Fruit fly (Drosophila melanogaster) whole organism, pupa: ENCODE results near the gene Uqcc1.

Source experiments
- CG10348 ChIP-seq: fragments of 200-800 bp; sonication (Bioruptor generic); IDR thresholded peaks from 2 replicates; pipeline ENCODE4 v1.3.6; 2022; ENCODE audit warnings: missing biosample characterization, missing genetic modification characterization
- CG12605 ChIP-seq: fragments of 200-800 bp; sonication (Bioruptor generic); IDR thresholded peaks from 2 replicates; pipeline ENCODE4 v1.3.6; 2022; ENCODE audit warnings: missing biosample characterization, missing genetic modification characterization
- CG13204 ChIP-seq: fragments of 200-800 bp; sonication (Bioruptor generic); optimal IDR thresholded peaks from 2 replicates; lab custom pipeline; 2018; ENCODE audit warnings: missing biosample characterization, mild to moderate bottlenecking, missing genetic modification characterization, moderate library complexity
- CG14655 ChIP-seq: fragments of 200-800 bp; sonication (Bioruptor generic); optimal IDR thresholded peaks from 3 replicates; lab custom pipeline; 2017; ENCODE audit warnings: mild to moderate bottlenecking, missing biosample characterization, missing genetic modification reagents, missing genetic modification characterization
- CG15710 ChIP-seq: fragments of 200-800 bp; sonication (Bioruptor generic); optimal IDR thresholded peaks from 2 replicates; lab custom pipeline; 2018; ENCODE audit warnings: missing biosample characterization, mild to moderate bottlenecking, missing genetic modification characterization, moderate library complexity
- CG17806 ChIP-seq: fragments of 200-800 bp; sonication (Bioruptor generic); optimal IDR thresholded peaks from 2 replicates; lab custom pipeline; 2018; ENCODE audit warnings: missing biosample characterization, mild to moderate bottlenecking, missing genetic modification characterization, moderate library complexity
- CG32121 ChIP-seq: fragments of 200-800 bp; sonication (Bioruptor generic); IDR thresholded peaks from 2 replicates; pipeline ENCODE4 v1.3.6; 2022; ENCODE audit warnings: missing biosample characterization, missing genetic modification characterization
- CG34367 ChIP-seq: fragments of 200-800 bp; sonication (Bioruptor generic); optimal IDR thresholded peaks from 2 replicates; lab custom pipeline; 2018; ENCODE audit warnings: missing biosample characterization, mild to moderate bottlenecking, missing genetic modification characterization
- CG4496 ChIP-seq: fragments of 200-800 bp; sonication (Bioruptor generic); IDR thresholded peaks from 3 replicates; pipeline ENCODE4 v1.3.6; 2022; ENCODE audit warnings: missing biosample characterization, missing genetic modification characterization
- CG8159 ChIP-seq: fragments of 200-800 bp; sonication (Bioruptor generic); optimal IDR thresholded peaks from 3 replicates; lab custom pipeline; 2018; ENCODE audit warnings: missing biosample characterization, mild to moderate bottlenecking, missing genetic modification characterization, moderate library complexity
- CG8301 ChIP-seq: fragments of 200-800 bp; sonication (Bioruptor generic); optimal IDR thresholded peaks from 2 replicates; lab custom pipeline; 2018; ENCODE audit warnings: missing biosample characterization, mild to moderate bottlenecking, missing genetic modification characterization
- CG9948 ChIP-seq: fragments of 200-800 bp; sonication (Bioruptor generic); optimal IDR thresholded peaks from 2 replicates; lab custom pipeline; 2018; ENCODE audit warnings: missing biosample characterization, mild to moderate bottlenecking, missing genetic modification characterization, moderate library complexity
- D1 ChIP-seq: fragments of 200-800 bp; sonication (Bioruptor generic); optimal IDR thresholded peaks from 2 replicates; lab custom pipeline; 2018; ENCODE audit warnings: missing biosample characterization, mild to moderate bottlenecking, missing genetic modification characterization, moderate library complexity
- EcR ChIP-seq: fragments of 200-800 bp; sonication (Bioruptor generic); optimal IDR thresholded peaks from 3 replicates; lab custom pipeline; 2019; ENCODE audit warnings: missing biosample characterization, missing genetic modification characterization, mild to moderate bottlenecking, moderate library complexity, missing genetic modification reagents
- Ets98B ChIP-seq: fragments of 200-800 bp; sonication (Bioruptor generic); IDR thresholded peaks from 2 replicates; pipeline ENCODE4 v1.3.6; 2022; ENCODE audit warnings: missing biosample characterization, missing genetic modification characterization
- Pif1A ChIP-seq: fragments of 200-800 bp; sonication (Bioruptor generic); optimal IDR thresholded peaks from 3 replicates; lab custom pipeline; 2016; ENCODE audit warnings: missing biosample characterization, missing genetic modification characterization
- Pif1B ChIP-seq: fragments of 200-800 bp; sonication (Bioruptor generic); optimal IDR thresholded peaks from 3 replicates; lab custom pipeline; 2016; ENCODE audit warnings: missing biosample characterization, missing genetic modification characterization
- Snoo ChIP-seq: fragments of 200-800 bp; sonication (Bioruptor generic); optimal IDR thresholded peaks from 3 replicates; lab custom pipeline; 2017; ENCODE audit warnings: missing biosample characterization, mild to moderate bottlenecking, missing genetic modification characterization, inconsistent platforms
- fd96Ca ChIP-seq: fragments of 200-800 bp; sonication (Bioruptor generic); IDR thresholded peaks from 3 replicates; pipeline ENCODE4 v1.3.6; 2022; ENCODE audit warnings: missing biosample characterization, missing genetic modification characterization
- gl ChIP-seq: fragments of 200-800 bp; sonication (Bioruptor generic); optimal IDR thresholded peaks from 2 replicates; lab custom pipeline; 2018; ENCODE audit warnings: missing biosample characterization, mild to moderate bottlenecking, missing genetic modification characterization
- rn ChIP-seq: fragments of 200-800 bp; sonication (Bioruptor generic); IDR thresholded peaks from 2 replicates; pipeline ENCODE4 v1.3.6; 2022; ENCODE audit warnings: missing biosample characterization, missing genetic modification characterization

The Uqcc1 gene

dm6 chr3L:6957753-6958420, at the start of gene Uqcc1, which contains the start of gene Surf1:
Gene Uqcc1 (minus strand): TSS chr3L:6958108.
Gene Surf1 (plus strand): TSS chr3L:6958346.
- TF ChIP-seq CG10348 (GFP tag; lab: Robert Waterston, UW): no peak
- no peak for TF ChIP-seq CG14655 (GFP tag; lab: Kevin White, UChicago)
- TF ChIP-seq CG13204 (GFP tag; lab: Kevin White, UChicago): no peak
- no peak for TF ChIP-seq CG15710
- TF ChIP-seq Pif1A: no peak
- TF ChIP-seq CG17806 (tag; lab: Kevin White, UChicago): no peak
- TF ChIP-seq, all 21 proteins: peak for 0

dm6 chr3L:7006421-7006820, 48.5 kb upstream of the Uqcc1 start:
- TF ChIP-seq CG14655 (GFP tag; lab: Kevin White, UChicago) (peak; percentile 19), CG4496 (no peak)

dm6 chr3L:7003132-7003531, 45.2 kb upstream of the Uqcc1 start:
- TF ChIP-seq CG15710 (no peak), D1 (tag; lab: Kevin White, UChicago) (no peak), CG32121 (GFP tag; lab: Robert Waterston, UW) (peak; percentile 35; the same call in 1 of the 2 replicates), gl (tag; lab: Kevin White, UChicago) (no peak), rn (GFP tag; lab: Robert Waterston, UW) (peak; percentile 64; the same call in 1 of the 2 replicates), Snoo (no peak), CG14655 (GFP tag; lab: Kevin White, UChicago) (peak; percentile 35), CG4496 (no peak), CG17806 (tag; lab: Kevin White, UChicago) (no peak), CG8159 (no peak), CG12605 (GFP tag; lab: Robert Waterston, UW) (no peak), EcR (GFP tag; lab: Kevin White, UChicago) (no peak), CG13204 (GFP tag; lab: Kevin White, UChicago) (no peak), CG34367 (tag; lab: Kevin White, UChicago) (no peak)

dm6 chr3L:7002355-7002754, 44.4 kb upstream of the Uqcc1 start:
- TF ChIP-seq Pif1A (no peak), CG32121 (GFP tag; lab: Robert Waterston, UW) (no peak), CG10348 (GFP tag; lab: Robert Waterston, UW) (no peak), CG8301 (tag; lab: Kevin White, UChicago) (no peak), CG14655 (GFP tag; lab: Kevin White, UChicago) (no peak), CG34367 (tag; lab: Kevin White, UChicago) (no peak), Snoo (no peak)

- TF ChIP-seq Pif1A: no peak
- peak; percentile 20 for TF ChIP-seq CG8159
- TF ChIP-seq CG32121 (GFP tag; lab: Robert Waterston, UW): peak; percentile 70
- TF ChIP-seq CG10348 (GFP tag; lab: Robert Waterston, UW): no peak
- TF ChIP-seq CG12605 (GFP tag; lab: Robert Waterston, UW): 0 out of 2 replicates have a peak, but pooled peaks have one; percentile 10
Observed at dm6 chr3L:7001855-7002254, 43.9 kb upstream of the Uqcc1 start.

- TF ChIP-seq CG10348 (GFP tag; lab: Robert Waterston, UW): no peak
Observed at dm6 chr3L:6999993-7000392, 42.1 kb upstream of the Uqcc1 start.

DNA sequence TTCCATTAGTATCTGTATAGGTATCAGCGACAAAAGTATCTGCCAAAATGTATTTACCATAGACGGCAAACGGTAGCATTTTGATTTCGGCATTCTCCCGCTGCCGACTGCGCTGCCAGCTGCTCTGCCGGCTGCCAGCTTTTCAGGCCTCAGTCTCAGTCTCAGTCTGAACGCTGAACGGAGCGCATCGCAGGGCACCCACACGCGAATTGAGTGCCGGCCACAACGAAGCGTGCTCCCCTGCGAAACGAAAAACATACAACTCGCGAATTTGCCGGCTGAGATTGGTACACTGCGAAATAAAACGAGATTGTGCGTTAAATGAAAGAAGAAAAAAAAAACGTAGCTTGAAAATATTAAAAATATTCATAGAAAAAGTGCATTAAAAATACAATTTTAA, 40.8 kb upstream of the Uqcc1 start, which contains the start of gene Mp:
TSS of gene Mp (plus strand) at position 152 of the 400 bp plus-strand sequence.
- TF ChIP-seq gl (tag; lab: Kevin White, UChicago): no peak
- TF ChIP-seq Ets98B (GFP tag; lab: Robert Waterston, UW): 0 out of 2 replicates have a peak, but pooled peaks have one; percentile 15
- TF ChIP-seq CG12605 (GFP tag; lab: Robert Waterston, UW): peak; percentile 33; the same call in 1 of the 2 replicates
- peak; percentile 16; the same call in 1 of the 2 replicates for TF ChIP-seq CG32121 (GFP tag; lab: Robert Waterston, UW)

DNA sequence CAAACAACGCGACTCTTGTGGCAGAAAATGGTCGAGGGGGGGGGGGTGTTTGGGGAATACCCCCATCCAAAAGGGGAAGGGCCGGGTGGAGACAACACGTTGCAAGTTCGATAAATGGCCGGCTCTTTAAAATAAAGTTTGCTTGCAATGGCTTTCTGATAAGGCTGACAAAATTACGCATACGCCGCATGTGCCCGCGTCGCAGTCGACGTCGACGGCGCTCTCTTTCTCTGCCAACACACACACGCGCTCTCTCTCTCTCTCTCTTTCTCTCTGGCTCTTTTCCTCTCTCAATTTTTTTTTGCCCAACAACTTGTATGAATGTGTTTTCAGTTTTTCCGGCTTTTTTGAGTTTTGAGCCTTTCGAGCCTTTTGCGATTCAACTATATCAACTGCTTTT, 39.5 kb upstream of the Uqcc1 start:
- no peak for TF ChIP-seq CG32121 (GFP tag; lab: Robert Waterston, UW)
- peak; percentile 68; the same call in 1 of the 2 replicates for TF ChIP-seq CG12605 (GFP tag; lab: Robert Waterston, UW)
- TF ChIP-seq CG14655 (GFP tag; lab: Kevin White, UChicago): no peak
- no peak for TF ChIP-seq gl (tag; lab: Kevin White, UChicago)
- TF ChIP-seq EcR (GFP tag; lab: Kevin White, UChicago): no peak

- TF ChIP-seq CG13204 (GFP tag; lab: Kevin White, UChicago): no peak
- TF ChIP-seq EcR (GFP tag; lab: Kevin White, UChicago): no peak
- peak; percentile 20 for TF ChIP-seq CG17806 (tag; lab: Kevin White, UChicago)
- TF ChIP-seq CG32121 (GFP tag; lab: Robert Waterston, UW): peak; percentile 74
- TF ChIP-seq Pif1B: no peak
- 0 out of 3 replicates have a peak, but pooled peaks have one; percentile 34 for TF ChIP-seq fd96Ca (GFP tag; lab: Robert Waterston, UW)
- TF ChIP-seq Snoo: peak; percentile 3
- peak; percentile 59 for TF ChIP-seq CG8301 (tag; lab: Kevin White, UChicago)
- peak; percentile 59; the same call in 1 of the 3 replicates for TF ChIP-seq CG4496
- TF ChIP-seq CG9948 (tag; lab: Kevin White, UChicago): peak; percentile 29
- TF ChIP-seq CG14655 (GFP tag; lab: Kevin White, UChicago): peak; percentile 59
- no peak for TF ChIP-seq D1 (tag; lab: Kevin White, UChicago)
- no peak for TF ChIP-seq CG12605 (GFP tag; lab: Robert Waterston, UW)
- TF ChIP-seq CG34367 (tag; lab: Kevin White, UChicago): peak; percentile 6
- TF ChIP-seq CG8159: peak; percentile 56
- no peak for TF ChIP-seq gl (tag; lab: Kevin White, UChicago)
- no peak for TF ChIP-seq rn (GFP tag; lab: Robert Waterston, UW)
- TF ChIP-seq Pif1A: peak; percentile 47
- TF ChIP-seq Ets98B (GFP tag; lab: Robert Waterston, UW): peak; percentile 47; the same call in 1 of the 2 replicates
- TF ChIP-seq CG15710: peak; percentile 28
- no peak for TF ChIP-seq CG10348 (GFP tag; lab: Robert Waterston, UW)
- TF ChIP-seq, all 21 proteins: peak for 13
Observed at dm6 chr3L:6996907-6997306, 39.0 kb upstream of the Uqcc1 start.
